Worm (Caenorhabditis elegans) whole organism, L3 larva: ENCODE measurements around the gene math-10.

ENCODE experiments used
- R02D3.7 ChIP-seq: fragments of 150-350 bp; optimal IDR thresholded peaks from 2 replicates; lab custom pipeline; 2014; ENCODE audit warnings: missing biosample characterization, missing genetic modification characterization
- fos-1 ChIP-seq: fragments of 150-350 bp; optimal IDR thresholded peaks from 2 replicates; lab custom pipeline; 2014; ENCODE audit warnings: missing biosample characterization, missing genetic modification characterization
- lin-15B ChIP-seq: fragments of 150-350 bp; optimal IDR thresholded peaks from 2 replicates; lab custom pipeline; 2014; ENCODE audit warnings: missing biosample characterization, missing genetic modification characterization
- mml-1 ChIP-seq: fragments of 150-350 bp; sonication (generic microtip); optimal IDR thresholded peaks from 3 replicates; lab custom pipeline; 2014; ENCODE audit warnings: missing biosample characterization, missing genetic modification characterization
- nhr-11 ChIP-seq: fragments of 150-350 bp; optimal IDR thresholded peaks from 2 replicates; lab custom pipeline; 2014; ENCODE audit warnings: missing biosample characterization, missing genetic modification characterization
- nhr-23 ChIP-seq: fragments of 150-350 bp; optimal IDR thresholded peaks from 2 replicates; lab custom pipeline; 2014; ENCODE audit warnings: missing biosample characterization, missing genetic modification reagents, missing genetic modification characterization
- nhr-43 ChIP-seq: sonication (generic microtip); optimal IDR thresholded peaks from 2 replicates; lab custom pipeline; 2016; ENCODE audit warnings: mild to moderate bottlenecking, missing genetic modification characterization, missing compliant biosample characterization; ENCODE audit not compliant: poor library complexity, severe bottlenecking
- nhr-77 ChIP-seq: fragments of 150-350 bp; optimal IDR thresholded peaks from 2 replicates; lab custom pipeline; 2014; ENCODE audit warnings: missing biosample characterization, missing genetic modification characterization
- pqm-1 ChIP-seq: fragments of 150-350 bp; optimal IDR thresholded peaks from 2 replicates; lab custom pipeline; 2017; ENCODE audit warnings: missing biosample characterization, missing genetic modification characterization, inconsistent platforms
- snpc-4 ChIP-seq: fragments of 150-350 bp; optimal IDR thresholded peaks from 2 replicates; lab custom pipeline; 2014; ENCODE audit warnings: missing biosample characterization, missing genetic modification characterization
- zag-1 ChIP-seq: fragments of 150-350 bp; optimal IDR thresholded peaks from 2 replicates; lab custom pipeline; 2014; ENCODE audit warnings: missing biosample characterization, missing genetic modification characterization

DNA sequence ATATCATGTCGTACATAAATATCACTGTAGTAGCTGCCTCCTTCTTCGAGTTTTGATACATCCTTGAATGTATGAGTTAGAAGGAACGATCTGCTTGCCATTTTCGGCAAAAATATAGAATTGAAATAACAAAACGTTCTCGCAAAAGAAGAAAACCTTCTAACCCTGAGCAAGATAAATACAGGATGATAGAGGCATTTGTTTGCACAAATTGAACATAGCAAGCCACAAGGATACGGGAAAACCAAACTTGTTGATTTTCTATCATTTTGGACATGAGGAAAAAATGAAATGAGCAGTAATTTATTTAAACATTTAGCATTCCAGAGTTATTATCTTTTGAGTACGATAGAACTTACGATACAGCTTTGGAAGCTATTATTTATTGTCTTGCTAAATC is 17.7 kb downstream of the math-10 start, which contains the start of gene math-8:
- no peak for TF ChIP-seq snpc-4 (tag; lab: Kevin White, UChicago)
- no peak for TF ChIP-seq R02D3.7
- no peak for TF ChIP-seq nhr-11 (tag; lab: Kevin White, UChicago)
- no peak for TF ChIP-seq nhr-23 (tag; lab: Kevin White, UChicago)
- TF ChIP-seq nhr-77 (tag; lab: Kevin White, UChicago) = no peak
- no peak for TF ChIP-seq zag-1 (tag; lab: Kevin White, UChicago)
- no peak for TF ChIP-seq mml-1
- no peak for TF ChIP-seq nhr-43 (tag; lab: Kevin White, UChicago)
- no peak for TF ChIP-seq pqm-1 (tag; lab: Kevin White, UChicago)
- no peak for TF ChIP-seq lin-15B (tag; lab: Kevin White, UChicago)
- TF ChIP-seq fos-1 (tag; lab: Kevin White, UChicago) = no peak
